Worm (Caenorhabditis elegans) whole organism, early embryonic: ENCODE data around the gene T27D12.1.

ENCODE experiments used
- B0310.2 ChIP-seq: sonication (generic microtip); optimal IDR thresholded peaks from 2 replicates; lab custom pipeline; 2016; ENCODE audit warnings: mild to moderate bottlenecking, missing genetic modification characterization, missing compliant biosample characterization
- F13C5.2 ChIP-seq: sonication (generic microtip); optimal IDR thresholded peaks from 2 replicates; lab custom pipeline; 2017; ENCODE audit warnings: mild to moderate bottlenecking, missing genetic modification characterization, inconsistent platforms, missing compliant biosample characterization
- aly-1 ChIP-seq: sonication (generic microtip); optimal IDR thresholded peaks from 2 replicates; lab custom pipeline; 2016; ENCODE audit warnings: missing genetic modification characterization, missing compliant biosample characterization
- ama-1 ChIP-seq: fragments of 150-350 bp; optimal IDR thresholded peaks from 2 replicates; lab custom pipeline; 2014
- ceh-13 ChIP-seq: fragments of 200-800 bp; sonication (Bioruptor generic); optimal IDR thresholded peaks from 2 replicates; lab custom pipeline; 2018; ENCODE audit warnings: mild to moderate bottlenecking, missing genetic modification characterization, missing compliant biosample characterization
- ceh-36 ChIP-seq: sonication (generic microtip); optimal IDR thresholded peaks from 2 replicates; lab custom pipeline; 2016; ENCODE audit warnings: missing genetic modification characterization, inconsistent platforms, missing compliant biosample characterization
- ets-7 ChIP-seq: sonication (generic microtip); optimal IDR thresholded peaks from 2 replicates; lab custom pipeline; 2016; ENCODE audit warnings: missing genotype, missing genetic modification characterization, missing compliant biosample characterization
- flt-1 ChIP-seq: fragments of 200-800 bp; sonication (Bioruptor generic); IDR thresholded peaks from 2 replicates; pipeline ENCODE4 v1.3.6; 2022; ENCODE audit warnings: missing genetic modification characterization, missing compliant biosample characterization
- hmbx-1 ChIP-seq: sonication (generic microtip); optimal IDR thresholded peaks from 2 replicates; lab custom pipeline; 2016; ENCODE audit warnings: mild to moderate bottlenecking, missing genetic modification characterization, missing compliant biosample characterization
- hmg-4 ChIP-seq: fragments of 200-800 bp; sonication (Bioruptor generic); optimal IDR thresholded peaks from 2 replicates; lab custom pipeline; 2018; ENCODE audit warnings: mild to moderate bottlenecking, missing genetic modification characterization, missing compliant biosample characterization
- hnd-1 ChIP-seq: sonication (generic microtip); optimal IDR thresholded peaks from 2 replicates; lab custom pipeline; 2016; ENCODE audit warnings: missing genetic modification characterization, missing compliant biosample characterization
- pes-1 ChIP-seq: fragments of 200-800 bp; sonication (Bioruptor generic); IDR thresholded peaks from 2 replicates; pipeline ENCODE4 v1.3.6; 2022; ENCODE audit warnings: missing genetic modification reagents, missing genetic modification characterization, missing compliant biosample characterization
- scrt-1 ChIP-seq: fragments of 200-800 bp; sonication (Bioruptor generic); IDR thresholded peaks from 2 replicates; pipeline ENCODE4 v1.3.6; 2022; ENCODE audit warnings: missing genetic modification characterization, missing compliant biosample characterization
- sea-1 ChIP-seq: fragments of 200-800 bp; sonication (Bioruptor generic); conservative IDR thresholded peaks from 2 replicates; pipeline ENCODE4 v1.3.6; 2022; ENCODE audit warnings: missing genetic modification characterization, missing compliant biosample characterization
- tbx-11 ChIP-seq: fragments of 200-800 bp; sonication (Bioruptor generic); IDR thresholded peaks from 2 replicates; pipeline ENCODE4 v1.3.6; 2022; ENCODE audit warnings: missing genetic modification characterization, missing compliant biosample characterization
- tbx-37 ChIP-seq: fragments of 200-800 bp; sonication (Bioruptor generic); conservative IDR thresholded peaks from 2 replicates; pipeline ENCODE4 v1.3.6; 2022; ENCODE audit warnings: missing genetic modification reagents, missing genetic modification characterization, missing compliant biosample characterization
- tra-4 ChIP-seq: sonication (generic microtip); optimal IDR thresholded peaks from 2 replicates; lab custom pipeline; 2017; ENCODE audit warnings: missing genetic modification characterization, missing compliant biosample characterization

T27D12.1 gene

DNA sequence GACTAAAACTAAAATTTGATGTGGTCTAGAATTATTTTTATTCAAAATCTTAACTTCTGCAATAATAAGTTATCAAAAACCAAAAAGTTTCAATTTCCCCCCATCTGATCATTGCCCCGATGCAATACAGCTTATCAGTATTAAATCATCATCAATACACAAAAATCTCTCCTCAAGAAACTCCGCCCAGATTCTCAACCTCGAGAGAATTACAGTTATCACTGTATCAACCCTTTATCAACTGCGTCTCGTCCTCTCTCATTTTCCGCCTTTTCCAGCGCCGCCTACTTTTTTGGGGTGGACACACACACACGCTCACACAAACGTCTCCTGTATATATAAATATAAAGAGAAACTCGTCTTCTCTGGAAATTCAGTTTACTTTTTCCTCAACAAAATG lies at the start of gene T27D12.1:
Gene T27D12.1, plus strand, starts transcription at position 301 of the 400 bp plus-strand sequence.
- TF ChIP-seq F13C5.2 (tag; lab: Kevin White, UChicago) (no peak), tra-4 (no peak), hmbx-1 (no peak), ets-7 (tag; lab: Kevin White, UChicago) (no peak), ceh-13 (GFP tag; lab: Kevin White, UChicago) (no peak), ama-1 (no peak), ceh-36 (tag; lab: Kevin White, UChicago) (no peak), hnd-1 (no peak), B0310.2 (tag; lab: Kevin White, UChicago) (no peak), sea-1 (no peak), aly-1 (tag; lab: Kevin White, UChicago) (no peak), scrt-1 (GFP tag; lab: Robert Waterston, UW) (no peak), pes-1 (GFP tag; lab: Robert Waterston, UW) (no peak), hmg-4 (no peak), tbx-11 (GFP tag; lab: Robert Waterston, UW) (no peak), flt-1 (no peak), tbx-37 (no peak)

DNA sequence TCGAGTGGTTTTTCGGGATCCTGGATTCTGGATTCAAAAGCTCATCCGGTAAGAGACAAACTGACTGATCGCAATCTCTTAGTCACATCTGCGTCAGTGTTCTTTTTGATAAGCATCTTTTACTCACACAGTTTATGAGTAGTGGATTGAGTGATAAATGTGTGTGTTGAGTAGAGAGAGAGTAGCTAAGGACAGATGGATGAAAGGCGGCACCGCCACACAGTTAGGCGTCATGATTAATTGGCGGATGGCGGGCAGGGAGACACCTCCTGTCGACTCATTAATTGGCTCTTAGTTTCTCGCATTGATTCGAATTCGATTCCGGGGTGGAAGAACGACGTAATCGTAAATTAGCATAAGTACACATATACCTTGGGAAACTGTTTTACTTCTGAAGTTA lies 48.0 kb upstream of the T27D12.1 start:
- no peak for TF ChIP-seq pes-1 (GFP tag; lab: Robert Waterston, UW)
- no peak for TF ChIP-seq tbx-37
- no peak for TF ChIP-seq ceh-13 (GFP tag; lab: Kevin White, UChicago)
- TF ChIP-seq tbx-11 (GFP tag; lab: Robert Waterston, UW), result no peak
- TF ChIP-seq scrt-1 (GFP tag; lab: Robert Waterston, UW), result no peak
- TF ChIP-seq ets-7 (tag; lab: Kevin White, UChicago), result no peak
- TF ChIP-seq sea-1, result no peak
- TF ChIP-seq ceh-36 (tag; lab: Kevin White, UChicago), result no peak
- TF ChIP-seq B0310.2 (tag; lab: Kevin White, UChicago), result no peak
- TF ChIP-seq F13C5.2 (tag; lab: Kevin White, UChicago), result no peak
- no peak for TF ChIP-seq hmg-4

DNA sequence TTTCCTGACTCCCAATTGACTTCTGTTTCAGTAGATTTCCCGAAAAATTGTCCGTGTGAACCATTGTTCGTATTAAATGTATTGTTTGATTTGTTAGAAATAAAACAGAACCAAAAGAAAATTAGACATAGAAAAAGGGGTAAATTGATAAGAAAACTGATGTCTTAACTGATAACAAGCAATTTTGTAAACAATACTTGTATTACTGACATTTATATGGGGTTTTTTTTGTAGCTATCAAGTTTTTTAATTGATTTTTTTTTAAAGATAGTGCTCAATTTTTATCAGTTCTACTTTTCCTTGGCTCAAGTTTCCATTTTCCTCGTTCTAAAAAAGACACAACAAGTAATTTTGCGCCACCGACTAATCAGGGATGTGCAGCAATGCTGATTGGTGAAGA lies 45.2 kb upstream of the T27D12.1 start:
- no peak for TF ChIP-seq aly-1 (tag; lab: Kevin White, UChicago)
- no peak for TF ChIP-seq hmg-4
- no peak for TF ChIP-seq ama-1

DNA sequence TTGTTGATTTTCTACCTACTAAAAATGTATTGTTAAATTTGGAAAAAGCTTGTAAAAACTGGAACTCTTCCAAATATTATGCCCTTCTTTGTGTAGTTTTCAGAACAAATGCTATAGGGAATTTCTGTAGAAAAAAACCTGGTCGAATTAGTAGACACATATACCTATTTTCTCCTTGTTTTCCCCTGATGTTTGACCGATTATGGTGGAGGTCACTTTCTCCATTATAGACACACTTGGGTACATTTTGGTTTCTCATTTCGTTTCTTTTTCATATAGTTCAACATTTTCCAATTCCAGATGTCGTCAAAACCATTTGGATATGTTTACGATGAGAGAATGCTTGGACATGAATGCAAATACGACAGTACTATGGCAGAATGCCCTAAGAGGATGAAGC lies 43.7 kb upstream of the T27D12.1 start, which contains the start of gene hda-5:
Gene hda-5, plus strand, starts transcription at position 301 of the 400 bp plus-strand sequence.
- TF ChIP-seq ama-1, result no peak
- no peak for TF ChIP-seq sea-1
- no peak for TF ChIP-seq F13C5.2 (tag; lab: Kevin White, UChicago)
- no peak for TF ChIP-seq hmbx-1
- no peak for TF ChIP-seq flt-1
- no peak for TF ChIP-seq tra-4
- no peak for TF ChIP-seq tbx-11 (GFP tag; lab: Robert Waterston, UW)
- no peak for TF ChIP-seq ets-7 (tag; lab: Kevin White, UChicago)

DNA sequence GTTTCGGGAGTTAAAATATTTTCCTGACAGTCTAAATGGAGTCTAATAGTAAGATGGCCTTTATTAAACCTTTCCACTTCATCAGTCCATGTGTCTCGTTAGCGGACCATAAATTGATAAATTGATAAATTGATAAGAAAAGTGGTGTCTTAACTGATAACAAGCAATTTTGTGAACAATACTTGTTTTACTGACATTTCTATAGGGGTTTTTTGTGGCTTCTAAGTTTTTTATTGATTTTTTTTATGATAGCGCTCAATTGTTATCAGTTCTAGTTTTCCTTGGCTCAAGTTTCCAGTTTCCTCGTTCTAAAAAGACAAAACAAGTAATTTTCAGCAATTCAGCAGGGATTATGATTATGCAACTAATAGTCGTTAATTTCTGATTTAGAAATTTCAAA lies 40.0 kb upstream of the T27D12.1 start, which contains the start of gene F43G6.17:
Gene F43G6.17, plus strand, starts transcription at position 301 of the 400 bp plus-strand sequence.
- no peak for TF ChIP-seq tbx-11 (GFP tag; lab: Robert Waterston, UW)
- TF ChIP-seq tra-4, result no peak
- no peak for TF ChIP-seq sea-1
- TF ChIP-seq scrt-1 (GFP tag; lab: Robert Waterston, UW), result no peak
- TF ChIP-seq flt-1, result no peak
- TF ChIP-seq hmg-4, result no peak
- TF ChIP-seq F13C5.2 (tag; lab: Kevin White, UChicago), result no peak

DNA sequence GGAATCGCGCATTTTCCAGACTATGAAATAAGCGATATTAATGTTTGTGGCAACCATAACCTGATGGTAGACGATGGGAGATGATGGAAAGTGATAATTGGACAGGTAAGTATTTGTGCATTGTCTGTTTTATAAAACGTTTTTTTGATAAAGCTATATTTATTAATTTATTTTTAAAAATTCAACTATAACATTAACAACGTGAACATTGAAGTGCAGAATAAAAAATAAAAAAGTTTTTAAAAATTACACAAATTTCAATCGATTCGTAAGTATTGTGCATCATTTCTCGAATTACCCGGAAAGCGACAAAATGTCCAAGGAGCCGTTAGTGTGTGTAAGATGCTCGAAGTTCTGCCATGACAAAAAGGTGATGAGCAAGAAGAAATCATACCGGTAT lies 36.2 kb upstream of the T27D12.1 start, which contains the start of gene jmjd-1.1:
Gene jmjd-1.1, plus strand, starts transcription at position 301 of the 400 bp plus-strand sequence.
- TF ChIP-seq aly-1 (tag; lab: Kevin White, UChicago), result no peak
- no peak for TF ChIP-seq sea-1
- TF ChIP-seq pes-1 (GFP tag; lab: Robert Waterston, UW), result no peak
- no peak for TF ChIP-seq tra-4
- TF ChIP-seq B0310.2 (tag; lab: Kevin White, UChicago), result no peak

DNA sequence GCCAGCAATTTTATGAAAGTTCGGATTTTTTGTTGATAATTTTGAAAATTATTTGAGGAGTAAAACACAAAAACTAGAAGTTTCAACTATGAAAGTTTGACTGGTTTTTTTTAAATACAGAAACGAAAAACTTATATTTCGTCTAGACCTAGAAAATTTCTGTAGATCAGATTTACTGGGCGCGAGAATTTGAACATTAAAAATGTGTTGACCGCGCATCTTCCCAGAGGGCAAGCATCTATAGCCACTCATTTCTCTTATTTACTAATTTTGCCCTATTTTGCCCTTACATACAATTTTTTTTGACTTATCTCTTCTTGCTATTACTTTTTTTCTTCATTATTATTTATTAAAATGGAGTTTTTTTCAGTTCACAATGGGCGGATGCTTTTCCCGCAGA lies 33.4 kb upstream of the T27D12.1 start, which contains the start of gene F43G6.10:
Gene F43G6.10, plus strand, starts transcription at position 371 of the 400 bp plus-strand sequence.
- no peak for TF ChIP-seq flt-1
- TF ChIP-seq scrt-1 (GFP tag; lab: Robert Waterston, UW), result no peak
- no peak for TF ChIP-seq ama-1
- no peak for TF ChIP-seq ceh-13 (GFP tag; lab: Kevin White, UChicago)
- TF ChIP-seq ceh-36 (tag; lab: Kevin White, UChicago), result no peak
- no peak for TF ChIP-seq tbx-37
- no peak for TF ChIP-seq F13C5.2 (tag; lab: Kevin White, UChicago)
- TF ChIP-seq B0310.2 (tag; lab: Kevin White, UChicago), result no peak
- no peak for TF ChIP-seq pes-1 (GFP tag; lab: Robert Waterston, UW)

DNA sequence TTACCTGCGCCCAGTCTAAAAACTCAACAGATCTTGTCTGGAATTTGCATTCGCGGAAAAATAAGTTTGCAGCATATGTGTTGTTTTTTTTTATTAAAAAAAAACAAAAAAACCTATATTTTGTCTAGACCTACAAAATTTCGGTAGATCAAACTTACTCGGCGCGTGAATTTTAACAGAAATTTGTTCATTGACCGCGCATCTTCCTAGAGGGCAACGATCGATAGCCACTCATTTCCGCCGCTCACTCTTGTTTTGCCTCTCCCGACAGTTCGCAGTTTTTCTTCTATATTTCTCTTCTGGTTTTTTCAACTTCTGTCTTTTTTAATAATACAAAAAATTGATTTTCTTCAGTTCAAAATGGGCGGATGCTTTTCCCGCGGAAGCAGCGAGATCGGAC lies 32.0 kb upstream of the T27D12.1 start, which contains the start of gene F43G6.7:
Gene F43G6.7, plus strand, starts transcription at position 355 of the 400 bp plus-strand sequence.
- TF ChIP-seq tbx-37, result no peak
- TF ChIP-seq ets-7 (tag; lab: Kevin White, UChicago), result no peak
- no peak for TF ChIP-seq ceh-36 (tag; lab: Kevin White, UChicago)
- TF ChIP-seq pes-1 (GFP tag; lab: Robert Waterston, UW), result no peak
- no peak for TF ChIP-seq sea-1
- TF ChIP-seq scrt-1 (GFP tag; lab: Robert Waterston, UW), result no peak
- no peak for TF ChIP-seq B0310.2 (tag; lab: Kevin White, UChicago)
- no peak for TF ChIP-seq flt-1
- no peak for TF ChIP-seq ama-1
- TF ChIP-seq tra-4, result no peak
- no peak for TF ChIP-seq hnd-1

DNA sequence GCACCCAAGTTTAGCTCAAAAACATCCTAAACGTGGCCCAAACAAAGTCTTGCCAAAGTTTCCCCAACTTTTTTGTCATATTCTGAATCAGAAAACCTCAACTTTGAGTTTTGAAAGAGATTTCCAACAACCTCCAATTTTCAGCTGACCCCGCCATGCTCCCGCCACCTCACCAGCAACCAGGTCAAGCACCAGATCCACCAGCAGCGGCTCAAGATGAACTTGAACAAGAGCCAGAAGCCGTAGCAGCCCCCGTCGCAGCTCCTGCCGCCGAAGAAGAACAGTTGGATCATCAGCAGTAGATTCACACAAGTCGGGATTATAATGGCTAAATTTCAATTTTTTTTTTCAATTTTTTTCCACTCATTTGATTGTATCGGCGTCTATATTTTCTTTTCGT lies 31.2 kb upstream of the T27D12.1 start:
- no peak for TF ChIP-seq hmg-4
